Fruit fly (Drosophila melanogaster) whole organism, embryonic: ENCODE results near the gene hiro.
A peak's percentile ranks its signal among the peaks of the same experiment; 100 is the strongest.

Source experiments
- CG13123 ChIP-seq: fragments of 200-800 bp; sonication (Bioruptor generic); optimal IDR thresholded peaks from 2 replicates; lab custom pipeline; 2016; ENCODE audit warnings: missing biosample characterization, missing genetic modification characterization
- CG13424 ChIP-seq: fragments of 200-800 bp; sonication (Bioruptor generic); optimal IDR thresholded peaks from 2 replicates; lab custom pipeline; 2019; ENCODE audit warnings: missing biosample characterization, mild to moderate bottlenecking, missing genetic modification characterization, moderate library complexity
- CG14710 ChIP-seq: fragments of 200-800 bp; sonication (Bioruptor generic); optimal IDR thresholded peaks from 3 replicates; lab custom pipeline; 2019; ENCODE audit warnings: missing biosample characterization, mild to moderate bottlenecking, missing genetic modification characterization, moderate library complexity
- CG16813 ChIP-seq: fragments of 200-800 bp; sonication (Bioruptor generic); IDR thresholded peaks from 3 replicates; pipeline ENCODE4 v1.3.6; 2022; ENCODE audit warnings: missing biosample characterization, missing genetic modification characterization; ENCODE audit not compliant: partially characterized antibody
- CG17359 ChIP-seq: fragments of 200-800 bp; sonication (Bioruptor generic); optimal IDR thresholded peaks from 3 replicates; lab custom pipeline; 2018; ENCODE audit warnings: missing biosample characterization, mild to moderate bottlenecking, missing genetic modification characterization, moderate library complexity
- CG2199 ChIP-seq: fragments of 200-800 bp; sonication (Bioruptor generic); IDR thresholded peaks from 3 replicates; pipeline ENCODE4 v1.3.6; 2022; ENCODE audit warnings: missing biosample characterization, missing genetic modification characterization
- CG31365 ChIP-seq: fragments of 200-800 bp; sonication (Bioruptor generic); optimal IDR thresholded peaks from 2 replicates; lab custom pipeline; 2018; ENCODE audit warnings: missing biosample characterization, mild to moderate bottlenecking, missing genetic modification characterization
- CG32772 ChIP-seq: fragments of 200-800 bp; sonication (Bioruptor generic); IDR thresholded peaks from 2 replicates; pipeline ENCODE4 v1.3.6; 2022; ENCODE audit warnings: missing biosample characterization, missing genetic modification characterization
- CG42726 ChIP-seq: fragments of 200-800 bp; sonication (Bioruptor generic); IDR thresholded peaks from 2 replicates; pipeline ENCODE4 v1.3.6; 2022; ENCODE audit warnings: missing biosample characterization, missing genetic modification characterization; ENCODE audit not compliant: partially characterized antibody
- CG4854 ChIP-seq: fragments of 200-800 bp; sonication (Bioruptor generic); optimal IDR thresholded peaks from 2 replicates; lab custom pipeline; 2016; ENCODE audit warnings: missing biosample characterization, missing genetic modification characterization, inconsistent platforms
- CG6175 ChIP-seq: fragments of 200-800 bp; sonication (Bioruptor generic); IDR thresholded peaks from 3 replicates; pipeline ENCODE4 v1.3.6; 2022; ENCODE audit warnings: missing biosample characterization, missing genetic modification characterization
- CG8281 ChIP-seq: fragments of 200-800 bp; sonication (Bioruptor generic); optimal IDR thresholded peaks from 2 replicates; lab custom pipeline; 2018; ENCODE audit warnings: missing biosample characterization, mild to moderate bottlenecking, missing genetic modification characterization, moderate library complexity
- Ravus ChIP-seq: fragments of 200-800 bp; sonication (Bioruptor generic); IDR thresholded peaks from 2 replicates; pipeline ENCODE4 v1.3.6; 2022; ENCODE audit warnings: missing biosample characterization, missing genetic modification characterization
- Stat92E ChIP-seq, 3 experiments: fragments of >200 bp in 2 of 3; fragments of 200-800 bp in 1 of 3; sonication (Bioruptor generic) in 1 of 3; optimal IDR thresholded peaks; 2 replicates each; lab custom pipeline; 2017 to 2019; ENCODE audit warnings: missing biosample characterization in 3 of 3, missing genetic modification characterization in 3 of 3, mild to moderate bottlenecking in 1 of 3, moderate library complexity in 1 of 3
- Xbp1 ChIP-seq: fragments of 200-800 bp; sonication (Bioruptor generic); optimal IDR thresholded peaks from 3 replicates; lab custom pipeline; 2016; ENCODE audit warnings: missing biosample characterization, mild to moderate bottlenecking, missing genetic modification characterization
- ab ChIP-seq: fragments of 200-800 bp; sonication (Bioruptor generic); optimal IDR thresholded peaks from 2 replicates; lab custom pipeline; 2016; ENCODE audit warnings: missing biosample characterization, missing genetic modification characterization
- ac ChIP-seq: fragments of 200-800 bp; sonication (Bioruptor generic); optimal IDR thresholded peaks from 3 replicates; lab custom pipeline; 2017; ENCODE audit warnings: missing biosample characterization, mild to moderate bottlenecking, missing genetic modification characterization
- cg ChIP-seq: fragments of 200-800 bp; sonication (Bioruptor generic); optimal IDR thresholded peaks from 3 replicates; lab custom pipeline; 2019; ENCODE audit warnings: missing biosample characterization, mild to moderate bottlenecking, missing genetic modification characterization, moderate library complexity
- chm ChIP-seq: fragments of 200-800 bp; sonication (Bioruptor generic); IDR thresholded peaks from 2 replicates; pipeline ENCODE4 v1.3.6; 2022; ENCODE audit warnings: missing biosample characterization, missing genetic modification characterization
- ci ChIP-seq: fragments of 200-800 bp; sonication (Bioruptor generic); IDR thresholded peaks from 3 replicates; pipeline ENCODE4 v1.3.6; 2022; ENCODE audit warnings: missing biosample characterization, missing genetic modification characterization
- emc ChIP-seq: fragments of 200-800 bp; sonication (Bioruptor generic); optimal IDR thresholded peaks from 2 replicates; lab custom pipeline; 2016; ENCODE audit warnings: missing biosample characterization, missing genetic modification characterization
- eve ChIP-seq, 2 experiments: fragments of >200 bp; optimal IDR thresholded peaks; 2 replicates each; lab custom pipeline; 2017; ENCODE audit warnings: missing biosample characterization in 2 of 2, missing genetic modification characterization in 2 of 2
- eyg ChIP-seq: fragments of 200-800 bp; sonication (Bioruptor generic); optimal IDR thresholded peaks from 3 replicates; lab custom pipeline; 2016; ENCODE audit warnings: missing biosample characterization, missing genetic modification characterization
- fd96Cb ChIP-seq: fragments of 200-800 bp; sonication (Bioruptor generic); optimal IDR thresholded peaks from 2 replicates; lab custom pipeline; 2018; ENCODE audit warnings: missing biosample characterization, mild to moderate bottlenecking, missing genetic modification characterization, moderate library complexity
- h ChIP-seq: fragments of >200 bp; optimal IDR thresholded peaks from 2 replicates; lab custom pipeline; 2017
- kni ChIP-seq: fragments of 200-800 bp; sonication (Bioruptor generic); optimal IDR thresholded peaks from 3 replicates; lab custom pipeline; 2017; ENCODE audit warnings: mild to moderate bottlenecking, missing biosample characterization, missing genetic modification reagents, missing genetic modification characterization
- lab ChIP-seq: fragments of 200-800 bp; sonication (Bioruptor generic); optimal IDR thresholded peaks from 3 replicates; lab custom pipeline; 2017; ENCODE audit warnings: missing biosample characterization, missing genetic modification characterization, mild to moderate bottlenecking, moderate library complexity, missing genetic modification reagents
- luna ChIP-seq: fragments of 200-800 bp; sonication (Bioruptor generic); optimal IDR thresholded peaks from 2 replicates; lab custom pipeline; 2016; ENCODE audit warnings: missing biosample characterization, missing genetic modification characterization
- nau ChIP-seq: fragments of 200-800 bp; sonication (Bioruptor generic); optimal IDR thresholded peaks from 3 replicates; lab custom pipeline; 2017; ENCODE audit warnings: missing biosample characterization, mild to moderate bottlenecking, missing genetic modification characterization, missing genetic modification reagents
- pan ChIP-seq, 4 experiments: fragments of >200 bp in 3 of 4; fragments of 200-800 bp in 1 of 4; sonication (Bioruptor generic) in 1 of 4; optimal IDR thresholded peaks in 3 of 4; IDR thresholded peaks in 1 of 4; 2 replicates each; pipeline versions ENCODE4 v1.3.6 to Lab custom; 2017 to 2022; ENCODE audit warnings: missing biosample characterization in 2 of 4, missing genetic modification characterization in 2 of 4, mixed read lengths in 1 of 4
- pros ChIP-seq: fragments of 200-800 bp; sonication (Bioruptor generic); optimal IDR thresholded peaks from 3 replicates; lab custom pipeline; 2019; ENCODE audit warnings: missing biosample characterization, mild to moderate bottlenecking, missing genetic modification characterization, moderate library complexity
- run ChIP-seq: fragments of 200-800 bp; sonication (Bioruptor generic); optimal IDR thresholded peaks from 3 replicates; lab custom pipeline; 2018; ENCODE audit warnings: missing biosample characterization, mild to moderate bottlenecking, missing genetic modification characterization
- scrt ChIP-seq: fragments of 200-800 bp; sonication (Bioruptor generic); optimal IDR thresholded peaks from 2 replicates; lab custom pipeline; 2018; ENCODE audit warnings: missing biosample characterization, mild to moderate bottlenecking, missing genetic modification characterization, moderate library complexity
- sens ChIP-seq: fragments of 200-800 bp; sonication (Bioruptor generic); peaks from one replicate; lab custom pipeline; 2016; ENCODE audit warnings: missing biosample characterization, missing genetic modification characterization
- sob ChIP-seq: fragments of 200-800 bp; sonication (Bioruptor generic); IDR thresholded peaks from 2 replicates; pipeline ENCODE4 v1.3.6; 2022; ENCODE audit warnings: missing biosample characterization, missing genetic modification characterization
- sqz ChIP-seq: fragments of 200-800 bp; sonication (Bioruptor generic); optimal IDR thresholded peaks from 3 replicates; lab custom pipeline; 2018; ENCODE audit warnings: missing biosample characterization, mild to moderate bottlenecking, missing genetic modification characterization
- ssp ChIP-seq: fragments of 200-800 bp; sonication (Bioruptor generic); IDR thresholded peaks from 2 replicates; pipeline ENCODE4 v1.3.6; 2022; ENCODE audit warnings: missing biosample characterization, missing genetic modification characterization
- sug ChIP-seq: fragments of 200-800 bp; optimal IDR thresholded peaks from 2 replicates; lab custom pipeline; 2019; ENCODE audit warnings: missing biosample characterization, mild to moderate bottlenecking, missing genetic modification characterization, moderate library complexity
- tio ChIP-seq: fragments of 200-800 bp; sonication (Bioruptor generic); optimal IDR thresholded peaks from 2 replicates; lab custom pipeline; 2017; ENCODE audit warnings: missing biosample characterization, missing genetic modification characterization, inconsistent platforms
- tll ChIP-seq, 2 experiments: fragments of 200-800 bp in 1 of 2; fragments of >200 bp in 1 of 2; sonication (Bioruptor generic) in 1 of 2; optimal IDR thresholded peaks; 2 replicates each; lab custom pipeline; 2017 to 2019; ENCODE audit warnings: missing biosample characterization in 2 of 2, missing genetic modification characterization in 2 of 2, mild to moderate bottlenecking in 1 of 2, moderate library complexity in 1 of 2
- twi ChIP-seq: fragments of 200-800 bp; optimal IDR thresholded peaks from 2 replicates; lab custom pipeline; 2019; ENCODE audit warnings: missing biosample characterization, mild to moderate bottlenecking, missing genetic modification characterization, moderate library complexity
- wor ChIP-seq: fragments of 200-800 bp; sonication (Bioruptor generic); IDR thresholded peaks from 2 replicates; pipeline ENCODE4 v1.3.6; 2022; ENCODE audit warnings: missing biosample characterization, missing genetic modification characterization
- z ChIP-seq: fragments of 200-800 bp; sonication (Bioruptor generic); IDR thresholded peaks from 3 replicates; pipeline ENCODE4 v1.3.6; 2022; ENCODE audit warnings: missing biosample characterization, missing genetic modification characterization
- zen ChIP-seq: fragments of 200-800 bp; sonication (Bioruptor generic); optimal IDR thresholded peaks from 3 replicates; lab custom pipeline; 2018; ENCODE audit warnings: missing biosample characterization, mild to moderate bottlenecking, missing genetic modification characterization, moderate library complexity

Gene hiro

DNA sequence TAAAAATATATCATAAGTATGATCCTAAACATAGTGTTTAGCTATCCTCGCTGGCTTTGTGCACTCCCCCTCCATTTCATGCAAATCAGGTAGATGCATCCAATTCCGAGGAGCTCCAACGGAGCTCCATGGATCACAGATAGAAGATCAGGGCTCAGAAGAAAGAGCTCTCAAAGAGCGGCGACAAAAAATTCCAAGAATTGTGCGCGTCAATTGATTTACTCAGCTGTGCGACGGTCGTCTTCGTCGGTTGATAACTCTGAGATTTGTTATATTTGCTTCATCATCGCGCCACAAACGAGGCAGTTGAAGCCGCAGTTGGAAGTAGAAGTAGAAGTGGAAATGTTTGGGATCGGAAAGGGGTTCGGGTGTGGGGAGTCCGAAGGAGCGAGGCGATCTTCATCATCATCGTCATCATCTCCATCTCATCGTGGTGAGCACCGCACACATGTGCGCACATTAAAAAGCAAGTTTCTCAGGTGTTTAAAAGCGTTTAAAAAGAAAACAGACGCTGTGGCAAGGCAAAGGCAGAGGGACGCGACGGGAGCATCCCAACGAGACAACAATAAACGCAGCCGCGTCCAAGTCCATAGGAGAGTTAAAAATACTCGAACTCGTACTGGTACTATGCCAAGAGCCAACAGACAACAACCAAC is 45.5 kb upstream of the hiro start (continued):
- no peak for TF ChIP-seq CG13424
- TF ChIP-seq h (lab: Kevin White, UChicago) = no peak
- TF ChIP-seq CG6175 (GFP tag; lab: Robert Waterston, UW) = 0 out of 3 replicates have a peak, but pooled peaks have one; percentile 54
- TF ChIP-seq CG8281 = no peak
- TF ChIP-seq Stat92E (GFP tag; optimal IDR thresholded peaks at IDR 0.05; lab: Kevin White, UChicago) = peak in 1 of 3 experiments; percentile 95
- peak; percentile 36 for TF ChIP-seq pros (GFP tag; lab: Kevin White, UChicago)
- no peak for TF ChIP-seq ssp (GFP tag; lab: Robert Waterston, UW)
- TF ChIP-seq wor (GFP tag; lab: Robert Waterston, UW) = no peak
- TF ChIP-seq luna (GFP tag; lab: Kevin White, UChicago) = no peak
- peak; percentile 46 for TF ChIP-seq sens (GFP tag; lab: Kevin White, UChicago)
- TF ChIP-seq CG31365 (tag; lab: Kevin White, UChicago) = no peak
- TF ChIP-seq CG14710 (tag; lab: Kevin White, UChicago) = no peak
- no peak for TF ChIP-seq Ravus
- TF ChIP-seq scrt (GFP tag; lab: Kevin White, UChicago) = no peak
- TF ChIP-seq twi (tag; lab: Kevin White, UChicago) = peak; percentile 32
- no peak for TF ChIP-seq eyg
- no peak for TF ChIP-seq CG42726
- no peak for TF ChIP-seq fd96Cb (tag; lab: Kevin White, UChicago)
- no peak for TF ChIP-seq sug (tag; lab: Kevin White, UChicago)
- no peak for TF ChIP-seq pan (optimal IDR thresholded peaks at IDR 0.05; lab: Kevin White, UChicago)
- TF ChIP-seq pan (GFP tag; optimal IDR thresholded peaks at IDR 0.05 in 1 of 2, IDR thresholded peaks at IDR 0.05 in 1 of 2) = no peak

- TF ChIP-seq chm = 0 out of 2 replicates have a peak, but pooled peaks have one; percentile 37
- TF ChIP-seq CG17359 (tag; lab: Kevin White, UChicago) = peak; percentile 7
- TF ChIP-seq tio (GFP tag; lab: Kevin White, UChicago) = no peak
- no peak for TF ChIP-seq CG4854 (GFP tag; lab: Kevin White, UChicago)
- TF ChIP-seq lab (GFP tag; lab: Kevin White, UChicago) = no peak
- TF ChIP-seq Xbp1 (GFP tag; lab: Kevin White, UChicago) = no peak
- peak; percentile 22 for TF ChIP-seq ac (GFP tag; lab: Kevin White, UChicago)
- TF ChIP-seq nau (GFP tag; lab: Kevin White, UChicago) = no peak
- TF ChIP-seq z (GFP tag; lab: Robert Waterston, UW) = peak; percentile 65; the same call in 1 of the 3 replicates
- peak in 1 of 2 experiments; percentile 88 for TF ChIP-seq tll (GFP tag; optimal IDR thresholded peaks at IDR 0.05; lab: Kevin White, UChicago)
- peak; percentile 67 for TF ChIP-seq kni (GFP tag; lab: Kevin White, UChicago)
- 0 out of 3 replicates have a peak, but pooled peaks have one; percentile 7 for TF ChIP-seq CG2199 (GFP tag; lab: Robert Waterston, UW)
- peak; percentile 62; the same call in 1 of the 2 replicates for TF ChIP-seq CG32772 (GFP tag; lab: Robert Waterston, UW)
- TF ChIP-seq sob = no peak
- TF ChIP-seq CG16813 (GFP tag; lab: Robert Waterston, UW) = no peak
- TF ChIP-seq sens (GFP tag; lab: Kevin White, UChicago) = peak; percentile 65
- TF ChIP-seq zen (tag; lab: Kevin White, UChicago) = peak; percentile 52
- TF ChIP-seq run (tag; lab: Kevin White, UChicago) = no peak
- TF ChIP-seq ci = peak; percentile 48; the same call in 1 of the 3 replicates
- no peak for TF ChIP-seq emc (GFP tag; lab: Kevin White, UChicago)
- TF ChIP-seq CG13123 (GFP tag; lab: Kevin White, UChicago) = no peak
- peak; percentile 27 for TF ChIP-seq cg (GFP tag; lab: Kevin White, UChicago)
- no peak for TF ChIP-seq ab
- peak; percentile 77 for TF ChIP-seq sqz (GFP tag; lab: Kevin White, UChicago)
- TF ChIP-seq eve (GFP tag; optimal IDR thresholded peaks at IDR 0.05; lab: Kevin White, UChicago) = no peak
- peak; percentile 55 for TF ChIP-seq pros (GFP tag; lab: Kevin White, UChicago)
Observed at dm6 chr3L:732290-732954, 44.7 kb upstream of the hiro start.
